Worm (Caenorhabditis elegans) whole organism, early embryonic: ENCODE data around the gene pals-38.

Source experiments
- B0310.2 ChIP-seq: sonication (generic microtip); optimal IDR thresholded peaks from 2 replicates; lab custom pipeline; 2016; ENCODE audit warnings: mild to moderate bottlenecking, missing genetic modification characterization, missing compliant biosample characterization
- aly-1 ChIP-seq: sonication (generic microtip); optimal IDR thresholded peaks from 2 replicates; lab custom pipeline; 2016; ENCODE audit warnings: missing genetic modification characterization, missing compliant biosample characterization
- ama-1 ChIP-seq: fragments of 150-350 bp; optimal IDR thresholded peaks from 2 replicates; lab custom pipeline; 2014
- ceh-13 ChIP-seq: fragments of 200-800 bp; sonication (Bioruptor generic); optimal IDR thresholded peaks from 2 replicates; lab custom pipeline; 2018; ENCODE audit warnings: mild to moderate bottlenecking, missing genetic modification characterization, missing compliant biosample characterization
- ceh-36 ChIP-seq: sonication (generic microtip); optimal IDR thresholded peaks from 2 replicates; lab custom pipeline; 2016; ENCODE audit warnings: missing genetic modification characterization, inconsistent platforms, missing compliant biosample characterization
- ets-7 ChIP-seq: sonication (generic microtip); optimal IDR thresholded peaks from 2 replicates; lab custom pipeline; 2016; ENCODE audit warnings: missing genotype, missing genetic modification characterization, missing compliant biosample characterization
- flt-1 ChIP-seq: fragments of 200-800 bp; sonication (Bioruptor generic); IDR thresholded peaks from 2 replicates; pipeline ENCODE4 v1.3.6; 2022; ENCODE audit warnings: missing genetic modification characterization, missing compliant biosample characterization
- hmbx-1 ChIP-seq: sonication (generic microtip); optimal IDR thresholded peaks from 2 replicates; lab custom pipeline; 2016; ENCODE audit warnings: mild to moderate bottlenecking, missing genetic modification characterization, missing compliant biosample characterization
- hmg-4 ChIP-seq: fragments of 200-800 bp; sonication (Bioruptor generic); optimal IDR thresholded peaks from 2 replicates; lab custom pipeline; 2018; ENCODE audit warnings: mild to moderate bottlenecking, missing genetic modification characterization, missing compliant biosample characterization
- hnd-1 ChIP-seq: sonication (generic microtip); optimal IDR thresholded peaks from 2 replicates; lab custom pipeline; 2016; ENCODE audit warnings: missing genetic modification characterization, missing compliant biosample characterization
- pes-1 ChIP-seq: fragments of 200-800 bp; sonication (Bioruptor generic); IDR thresholded peaks from 2 replicates; pipeline ENCODE4 v1.3.6; 2022; ENCODE audit warnings: missing genetic modification reagents, missing genetic modification characterization, missing compliant biosample characterization
- scrt-1 ChIP-seq: fragments of 200-800 bp; sonication (Bioruptor generic); IDR thresholded peaks from 2 replicates; pipeline ENCODE4 v1.3.6; 2022; ENCODE audit warnings: missing genetic modification characterization, missing compliant biosample characterization
- sea-1 ChIP-seq: fragments of 200-800 bp; sonication (Bioruptor generic); conservative IDR thresholded peaks from 2 replicates; pipeline ENCODE4 v1.3.6; 2022; ENCODE audit warnings: missing genetic modification characterization, missing compliant biosample characterization
- tbx-11 ChIP-seq: fragments of 200-800 bp; sonication (Bioruptor generic); IDR thresholded peaks from 2 replicates; pipeline ENCODE4 v1.3.6; 2022; ENCODE audit warnings: missing genetic modification characterization, missing compliant biosample characterization

DNA sequence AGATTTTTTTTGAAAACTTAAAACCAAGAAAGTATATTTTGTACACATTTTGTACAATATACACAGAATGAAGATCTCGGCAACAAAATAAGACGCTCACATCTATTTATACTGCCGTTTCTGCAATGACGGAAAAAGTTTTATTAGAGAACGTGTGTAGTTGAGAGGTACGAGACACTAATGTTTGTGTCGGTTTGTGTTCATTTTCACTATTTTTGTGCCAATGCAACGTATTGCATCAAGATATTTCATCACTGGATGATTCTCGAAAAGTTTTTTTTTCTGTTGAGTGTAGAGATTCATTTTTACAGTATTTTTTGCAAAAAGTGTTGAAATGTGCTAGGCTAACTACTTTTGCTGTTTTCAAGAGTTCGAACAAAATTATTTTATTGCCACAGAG lies 37.8 kb downstream of the pals-38 start:
- no peak for TF ChIP-seq ceh-13 (GFP tag; lab: Kevin White, UChicago)
- TF ChIP-seq ceh-36 (tag; lab: Kevin White, UChicago) = no peak
- TF ChIP-seq hmbx-1 (tag; lab: Kevin White, UChicago) = no peak
- no peak for TF ChIP-seq flt-1 (GFP tag; lab: Robert Waterston, UW)
- TF ChIP-seq aly-1 (tag; lab: Kevin White, UChicago) = no peak
- no peak for TF ChIP-seq ama-1 (lab: Kevin White, UChicago)
- no peak for TF ChIP-seq hmg-4 (GFP tag; lab: Kevin White, UChicago)
- no peak for TF ChIP-seq scrt-1
- TF ChIP-seq pes-1 (GFP tag; lab: Robert Waterston, UW) = no peak
- TF ChIP-seq hnd-1 (tag; lab: Kevin White, UChicago) = no peak
- no peak for TF ChIP-seq B0310.2
- no peak for TF ChIP-seq tbx-11 (GFP tag; lab: Robert Waterston, UW)
- TF ChIP-seq ets-7 (tag; lab: Kevin White, UChicago) = no peak
- no peak for TF ChIP-seq sea-1 (GFP tag; lab: Robert Waterston, UW)
